Worm (Caenorhabditis elegans) whole organism, L1 larva: ENCODE data around the gene ZK822.1.
A peak's percentile ranks its signal among the peaks of the same experiment; 100 is the strongest.

ENCODE experiments used
- C04F5.9 ChIP-seq: sonication (generic microtip); optimal IDR thresholded peaks from 2 replicates; lab custom pipeline; 2016; ENCODE audit warnings: missing genetic modification characterization, missing compliant biosample characterization
- F16B12.6 ChIP-seq: fragments of 150-350 bp; optimal IDR thresholded peaks from 2 replicates; lab custom pipeline; 2014; ENCODE audit warnings: missing biosample characterization, missing genetic modification characterization
- Y116A8C.19 ChIP-seq: sonication (generic microtip); optimal IDR thresholded peaks from 2 replicates; lab custom pipeline; 2016; ENCODE audit warnings: missing compliant biosample characterization, missing genetic modification characterization, borderline replicate concordance
- aha-1 ChIP-seq: fragments of 150-350 bp; optimal IDR thresholded peaks from 2 replicates; lab custom pipeline; 2014; ENCODE audit warnings: missing biosample characterization, missing genetic modification characterization
- alr-1 ChIP-seq: fragments of 200-800 bp; sonication (Bioruptor generic); optimal IDR thresholded peaks from 2 replicates; lab custom pipeline; 2018; ENCODE audit warnings: borderline replicate concordance, mild to moderate bottlenecking, missing genetic modification characterization, missing compliant biosample characterization
- ama-1 ChIP-seq: fragments of 150-350 bp; optimal IDR thresholded peaks from 2 replicates; lab custom pipeline; 2014
- blmp-1 ChIP-seq: fragments of 150-350 bp; optimal IDR thresholded peaks from 2 replicates; lab custom pipeline; 2014; ENCODE audit warnings: missing biosample characterization, missing genetic modification characterization
- ceh-8 ChIP-seq: fragments of 200-800 bp; sonication (Bioruptor generic); optimal IDR thresholded peaks from 2 replicates; lab custom pipeline; 2018; ENCODE audit warnings: mild to moderate bottlenecking, missing genetic modification characterization, moderate library complexity, missing compliant biosample characterization
- ceh-82 ChIP-seq, 3 experiments: fragments of 150-350 bp in 1 of 3; sonication (generic microtip) in 2 of 3; optimal IDR thresholded peaks; 2 replicates each; lab custom pipeline; 2014 to 2017; ENCODE audit warnings: missing biosample characterization in 3 of 3, missing genetic modification characterization in 3 of 3
- ceh-88 ChIP-seq: fragments of 200-800 bp; sonication (Bioruptor generic); IDR thresholded peaks from 2 replicates; pipeline ENCODE4 v1.3.6; 2022; ENCODE audit warnings: missing genetic modification characterization, missing compliant biosample characterization
- ces-1 ChIP-seq: fragments of 150-350 bp; optimal IDR thresholded peaks from 2 replicates; lab custom pipeline; 2014; ENCODE audit warnings: missing biosample characterization, missing genetic modification reagents, missing genetic modification characterization
- dpl-1 ChIP-seq, 3 experiments: fragments of 150-350 bp in 2 of 3; sonication (generic microtip) in 1 of 3; optimal IDR thresholded peaks; 2 replicates each; lab custom pipeline; 2014 to 2017; ENCODE audit warnings: missing biosample characterization in 3 of 3, missing genetic modification characterization in 3 of 3, missing genetic modification reagents in 3 of 3
- dsc-1 ChIP-seq: sonication (generic microtip); optimal IDR thresholded peaks from 2 replicates; lab custom pipeline; 2016; ENCODE audit warnings: mild to moderate bottlenecking, missing genetic modification characterization, missing compliant biosample characterization
- efl-1 ChIP-seq, 4 experiments: fragments of 150-350 bp; optimal IDR thresholded peaks in 3 of 4; peaks in 1 of 4; 1 replicate in 1 of 4; 2 replicates in 3 of 4; lab custom pipeline; 2014; ENCODE audit warnings: missing biosample characterization in 2 of 4, missing genetic modification characterization in 2 of 4, missing genetic modification reagents in 2 of 4
- egl-13 ChIP-seq: sonication (generic microtip); optimal IDR thresholded peaks from 2 replicates; lab custom pipeline; 2016; ENCODE audit warnings: missing genotype, missing genetic modification reagents, missing genetic modification characterization, missing compliant biosample characterization
- egl-27 ChIP-seq, 2 experiments: fragments of 150-350 bp in 1 of 2; sonication (generic microtip); optimal IDR thresholded peaks; 3 replicates each; lab custom pipeline; 2017 to 2018; ENCODE audit warnings: missing biosample characterization in 2 of 2, missing genetic modification characterization in 2 of 2, missing genetic modification reagents in 2 of 2
- elt-3 ChIP-seq, 6 experiments: fragments of 150-350 bp in 1 of 6; sonication (generic microtip); optimal IDR thresholded peaks; 2 replicates each; lab custom pipeline; 2017 to 2018; ENCODE audit warnings: missing biosample characterization in 6 of 6, missing genetic modification characterization in 6 of 6, inconsistent platforms in 1 of 6
- ets-5 ChIP-seq: fragments of 200-800 bp; sonication (Bioruptor generic); IDR thresholded peaks from 2 replicates; pipeline ENCODE4 v1.3.6; 2022; ENCODE audit warnings: missing genetic modification characterization, missing compliant biosample characterization
- fkh-10 ChIP-seq: sonication (generic microtip); optimal IDR thresholded peaks from 2 replicates; lab custom pipeline; 2017; ENCODE audit warnings: missing biosample characterization, missing genetic modification reagents, missing genetic modification characterization
- fkh-8 ChIP-seq: sonication (generic microtip); optimal IDR thresholded peaks from 2 replicates; lab custom pipeline; 2016; ENCODE audit warnings: mild to moderate bottlenecking, missing genetic modification characterization, missing compliant biosample characterization
- fos-1 ChIP-seq: fragments of 150-350 bp; optimal IDR thresholded peaks from 2 replicates; lab custom pipeline; 2014; ENCODE audit warnings: missing biosample characterization, missing genetic modification characterization
- grh-1 ChIP-seq: fragments of 200-800 bp; sonication (Bioruptor generic); IDR thresholded peaks from 2 replicates; pipeline ENCODE4 v1.3.6; 2022; ENCODE audit warnings: missing genetic modification reagents, missing genetic modification characterization, missing compliant biosample characterization
- hlh-17 ChIP-seq: fragments of 200-800 bp; sonication (Bioruptor generic); optimal IDR thresholded peaks from 2 replicates; lab custom pipeline; 2018; ENCODE audit warnings: missing genetic modification characterization, mild to moderate bottlenecking, missing compliant biosample characterization, moderate library complexity, borderline replicate concordance
- hlh-4 ChIP-seq: sonication (generic microtip); optimal IDR thresholded peaks from 2 replicates; lab custom pipeline; 2016; ENCODE audit warnings: mild to moderate bottlenecking, missing genetic modification characterization, missing compliant biosample characterization
- lin-14 ChIP-seq: fragments of 200-800 bp; sonication (Bioruptor generic); optimal IDR thresholded peaks from 2 replicates; lab custom pipeline; 2018; ENCODE audit warnings: mild to moderate bottlenecking, missing genetic modification characterization, moderate library complexity, missing compliant biosample characterization
- lin-39 ChIP-seq: fragments of 150-350 bp; optimal IDR thresholded peaks from 2 replicates; lab custom pipeline; 2014; ENCODE audit warnings: missing biosample characterization, missing genetic modification reagents, missing genetic modification characterization
- mab-9 ChIP-seq: fragments of 200-800 bp; sonication (Bioruptor generic); IDR thresholded peaks from 2 replicates; pipeline ENCODE4 v1.3.6; 2022; ENCODE audit warnings: missing genetic modification reagents, missing genetic modification characterization, missing compliant biosample characterization
- mdl-1 ChIP-seq, 2 experiments: fragments of 150-350 bp; optimal IDR thresholded peaks; 2 replicates each; lab custom pipeline; 2014 to 2017; ENCODE audit warnings: missing biosample characterization in 2 of 2, missing genetic modification characterization in 2 of 2, inconsistent platforms in 1 of 2
- mep-1 ChIP-seq: fragments of 150-350 bp; optimal IDR thresholded peaks from 2 replicates; lab custom pipeline; 2014; ENCODE audit warnings: missing biosample characterization, missing genetic modification characterization
- nhr-11 ChIP-seq: fragments of 150-350 bp; optimal IDR thresholded peaks from 2 replicates; lab custom pipeline; 2014; ENCODE audit warnings: missing biosample characterization, missing genetic modification characterization
- nhr-12 ChIP-seq: sonication (generic microtip); optimal IDR thresholded peaks from 2 replicates; lab custom pipeline; 2017; ENCODE audit warnings: missing biosample characterization, missing genetic modification characterization
- nhr-19 ChIP-seq: fragments of 200-800 bp; sonication (Bioruptor generic); conservative IDR thresholded peaks from 2 replicates; pipeline ENCODE4 v1.3.6; 2022; ENCODE audit warnings: missing genetic modification characterization, missing compliant biosample characterization
- nhr-237 ChIP-seq: fragments of 150-350 bp; optimal IDR thresholded peaks from 2 replicates; lab custom pipeline; 2014; ENCODE audit warnings: missing biosample characterization, missing genetic modification characterization
- nhr-28 ChIP-seq: fragments of 150-350 bp; optimal IDR thresholded peaks from 2 replicates; lab custom pipeline; 2014; ENCODE audit warnings: missing biosample characterization, missing genetic modification characterization
- nhr-47 ChIP-seq: sonication (generic microtip); optimal IDR thresholded peaks from 2 replicates; lab custom pipeline; 2016; ENCODE audit warnings: mild to moderate bottlenecking, missing genetic modification characterization, moderate library complexity, missing compliant biosample characterization
- nhr-77 ChIP-seq: fragments of 150-350 bp; optimal IDR thresholded peaks from 2 replicates; lab custom pipeline; 2014; ENCODE audit warnings: missing biosample characterization, missing genetic modification characterization
- nhr-84 ChIP-seq: sonication (generic microtip); optimal IDR thresholded peaks from 2 replicates; lab custom pipeline; 2017; ENCODE audit warnings: missing biosample characterization, missing genetic modification characterization
- nhr-85 ChIP-seq: sonication (generic microtip); peaks from one replicate; lab custom pipeline; 2016; ENCODE audit warnings: missing genetic modification characterization, inconsistent platforms, missing compliant biosample characterization
- nhr-90 ChIP-seq: sonication (generic microtip); optimal IDR thresholded peaks from 2 replicates; lab custom pipeline; 2016; ENCODE audit warnings: mild to moderate bottlenecking, missing genetic modification characterization, missing compliant biosample characterization; ENCODE audit not compliant: poor library complexity
- rnt-1 ChIP-seq: sonication (generic microtip); optimal IDR thresholded peaks from 2 replicates; lab custom pipeline; 2016; ENCODE audit warnings: mild to moderate bottlenecking, missing genetic modification characterization, moderate library complexity, missing compliant biosample characterization
- skn-1 ChIP-seq: fragments of 150-350 bp; optimal IDR thresholded peaks from 2 replicates; lab custom pipeline; 2014; ENCODE audit warnings: missing biosample characterization, missing genetic modification characterization
- sox-4 ChIP-seq: sonication (generic microtip); optimal IDR thresholded peaks from 2 replicates; lab custom pipeline; 2016; ENCODE audit warnings: missing genetic modification characterization, missing compliant biosample characterization
- sptf-1 ChIP-seq: fragments of 150-350 bp; optimal IDR thresholded peaks from 2 replicates; lab custom pipeline; 2014; ENCODE audit warnings: missing biosample characterization, missing genetic modification characterization
- sup-37 ChIP-seq: fragments of 200-800 bp; sonication (Bioruptor generic); optimal IDR thresholded peaks from 2 replicates; lab custom pipeline; 2018; ENCODE audit warnings: mild to moderate bottlenecking, missing genetic modification characterization, missing compliant biosample characterization
- swsn-7 ChIP-seq: sonication (generic microtip); optimal IDR thresholded peaks from 2 replicates; lab custom pipeline; 2016; ENCODE audit warnings: missing genetic modification characterization, missing compliant biosample characterization
- unc-130 ChIP-seq: fragments of 150-350 bp; optimal IDR thresholded peaks from 2 replicates; lab custom pipeline; 2017; ENCODE audit warnings: missing biosample characterization, missing genetic modification characterization, inconsistent platforms
- unc-30 ChIP-seq: sonication (generic microtip); optimal IDR thresholded peaks from 2 replicates; lab custom pipeline; 2017; ENCODE audit warnings: missing biosample characterization, missing genetic modification characterization
- unc-62 ChIP-seq: fragments of 150-350 bp; optimal IDR thresholded peaks from 2 replicates; lab custom pipeline; 2014; ENCODE audit warnings: missing biosample characterization, missing genetic modification reagents, missing genetic modification characterization
- vab-15 ChIP-seq: sonication (generic microtip); optimal IDR thresholded peaks from 2 replicates; lab custom pipeline; 2017; ENCODE audit warnings: missing genotype, mild to moderate bottlenecking, missing genetic modification characterization, missing compliant biosample characterization
- xbp-1 ChIP-seq: sonication (generic microtip); optimal IDR thresholded peaks from 2 replicates; lab custom pipeline; 2016; ENCODE audit warnings: missing genetic modification characterization, missing compliant biosample characterization
- zag-1 ChIP-seq: fragments of 150-350 bp; optimal IDR thresholded peaks from 2 replicates; lab custom pipeline; 2014; ENCODE audit warnings: missing biosample characterization, missing genetic modification characterization
- ztf-11 ChIP-seq, 2 experiments: sonication (generic microtip); optimal IDR thresholded peaks; 2 replicates each; lab custom pipeline; 2016 to 2017; ENCODE audit warnings: missing genetic modification characterization in 2 of 2, missing biosample characterization in 1 of 2, missing compliant biosample characterization in 1 of 2
- ztf-4 ChIP-seq: fragments of 150-350 bp; optimal IDR thresholded peaks from 2 replicates; lab custom pipeline; 2014; ENCODE audit warnings: missing biosample characterization, missing genetic modification characterization

The ZK822.1 gene

DNA sequence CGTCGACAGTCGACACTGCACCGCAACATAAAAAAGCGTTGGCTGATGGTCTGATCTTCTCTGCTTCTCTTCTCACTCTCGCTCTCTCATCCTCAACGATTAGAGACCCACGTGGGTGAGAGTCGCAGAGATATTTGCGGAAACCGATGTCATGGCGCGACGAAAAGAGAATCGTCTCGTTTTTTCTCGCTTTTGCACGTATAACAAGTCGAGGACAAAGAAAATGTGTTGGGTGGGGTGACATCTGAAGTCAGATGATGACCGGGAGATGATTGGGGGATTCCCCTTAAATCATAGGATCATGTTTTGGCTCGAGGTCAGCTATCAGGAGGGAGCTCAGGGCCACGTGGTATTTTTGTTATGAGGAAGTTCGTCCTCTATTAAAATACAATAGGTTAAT lies 34.5 kb upstream of the ZK822.1 start (continued):
- TF ChIP-seq ceh-82 (tag; optimal IDR thresholded peaks at IDR 0.05; lab: Kevin White, UChicago): peak; percentile 39 to 62 (median 43)
- peak; percentile 94 for TF ChIP-seq nhr-19 (GFP tag; lab: Robert Waterston, UW)
- TF ChIP-seq blmp-1: peak; percentile 93
- peak; percentile 79 for TF ChIP-seq C04F5.9 (tag; lab: Kevin White, UChicago)
- no peak for TF ChIP-seq hlh-4 (tag; lab: Kevin White, UChicago)
- no peak for TF ChIP-seq Y116A8C.19 (tag; lab: Kevin White, UChicago)
- no peak for TF ChIP-seq hlh-17 (GFP tag; lab: Kevin White, UChicago)
- no peak for TF ChIP-seq nhr-84 (tag; lab: Kevin White, UChicago)
- TF ChIP-seq vab-15 (tag; lab: Kevin White, UChicago): peak; percentile 54
- no peak for TF ChIP-seq ces-1 (GFP tag; lab: Kevin White, UChicago)
- TF ChIP-seq unc-130 (tag; lab: Kevin White, UChicago): peak; percentile 69
- TF ChIP-seq nhr-47 (tag; lab: Kevin White, UChicago): peak; percentile 88
- TF ChIP-seq mab-9 (GFP tag; lab: Robert Waterston, UW): peak; percentile 62
- peak; percentile 69 for TF ChIP-seq nhr-11 (tag; lab: Kevin White, UChicago)
- TF ChIP-seq efl-1 (optimal IDR thresholded peaks at IDR 0.05; lab: Kevin White, UChicago): peak; percentile 78 to 79
- peak; percentile 42 to 96 for TF ChIP-seq efl-1 (GFP tag; optimal IDR thresholded peaks at IDR 0.05 in 1 of 2; lab: Kevin White, UChicago)
- TF ChIP-seq elt-3 (tag; optimal IDR thresholded peaks at IDR 0.05; lab: Kevin White, UChicago): peak; percentile 78 to 97 (median 92)
- TF ChIP-seq F16B12.6 (tag; lab: Kevin White, UChicago): no peak
- peak; percentile 83 for TF ChIP-seq swsn-7 (tag; lab: Kevin White, UChicago)
- TF ChIP-seq aha-1 (tag; lab: Kevin White, UChicago): peak; percentile 83
- no peak for TF ChIP-seq ceh-8 (GFP tag; lab: Kevin White, UChicago)
- peak; percentile 49 to 66 (median 56) for TF ChIP-seq dpl-1 (GFP tag; optimal IDR thresholded peaks at IDR 0.05; lab: Kevin White, UChicago)
- no peak for TF ChIP-seq alr-1
- TF ChIP-seq grh-1 (GFP tag; lab: Robert Waterston, UW): peak; percentile 87
- TF ChIP-seq mdl-1 (tag; optimal IDR thresholded peaks at IDR 0.05; lab: Kevin White, UChicago): peak; percentile 98 to 100
- TF ChIP-seq ets-5 (GFP tag; lab: Robert Waterston, UW): no peak
- peak; percentile 62 for TF ChIP-seq lin-39
- peak; percentile 43 to 78 for TF ChIP-seq egl-27 (tag; optimal IDR thresholded peaks at IDR 0.05; lab: Kevin White, UChicago)
- TF ChIP-seq skn-1 (tag; lab: Kevin White, UChicago): peak; percentile 54
- TF ChIP-seq fos-1 (tag; lab: Kevin White, UChicago): peak; percentile 77
- peak; percentile 57 for TF ChIP-seq egl-13
- peak; percentile 81 for TF ChIP-seq nhr-77 (tag; lab: Kevin White, UChicago)
- no peak for TF ChIP-seq zag-1 (tag; lab: Kevin White, UChicago)
- TF ChIP-seq ztf-11 (tag; optimal IDR thresholded peaks at IDR 0.05; lab: Kevin White, UChicago): peak in 1 of 2 experiments; percentile 32
- peak; percentile 93 for TF ChIP-seq rnt-1 (tag; lab: Kevin White, UChicago)
- TF ChIP-seq dsc-1 (tag; lab: Kevin White, UChicago): peak; percentile 55
- TF ChIP-seq nhr-12 (tag; lab: Kevin White, UChicago): no peak
- no peak for TF ChIP-seq nhr-28
- peak; percentile 63 for TF ChIP-seq sox-4
- peak; percentile 64 for TF ChIP-seq sup-37
- TF ChIP-seq nhr-85 (tag; lab: Kevin White, UChicago): peak; percentile 100
- no peak for TF ChIP-seq unc-30 (tag; lab: Kevin White, UChicago)
- no peak for TF ChIP-seq sptf-1 (tag; lab: Kevin White, UChicago)
- TF ChIP-seq fkh-10 (GFP tag; lab: Kevin White, UChicago): no peak
- TF ChIP-seq ceh-88 (GFP tag; lab: Robert Waterston, UW): peak; percentile 69
- TF ChIP-seq mep-1 (tag; lab: Kevin White, UChicago): peak; percentile 93
- no peak for TF ChIP-seq fkh-8
- peak; percentile 68 for TF ChIP-seq nhr-237
- peak; percentile 85 for TF ChIP-seq xbp-1 (tag; lab: Kevin White, UChicago)
- TF ChIP-seq ama-1 (lab: Kevin White, UChicago): no peak
- TF ChIP-seq unc-62: no peak
- TF ChIP-seq ztf-4 (tag; lab: Kevin White, UChicago): peak; percentile 90
- peak; percentile 99 for TF ChIP-seq lin-14 (GFP tag; lab: Kevin White, UChicago)
- peak; percentile 94 for TF ChIP-seq nhr-90 (tag; lab: Kevin White, UChicago)
